Worm (Caenorhabditis elegans): ENCODE measurements around the gene ucp-4.
A peak's percentile ranks its signal among the peaks of the same experiment; 100 is the strongest.

Gene ucp-4

ce11 chrV:9327691-9328090, 6.4 kb upstream of the ucp-4 start:
- TF ChIP-seq sox-4 (tag; optimal IDR thresholded peaks at IDR 0.05) (no peak), elt-3 (tag; optimal IDR thresholded peaks at IDR 0.05) (peak in 3 of 6 experiments; percentile 16 to 40 (median 23)), egl-13 (tag; optimal IDR thresholded peaks at IDR 0.05) (no peak), lin-15B (tag; optimal IDR thresholded peaks at IDR 0.05) (no peak), pqm-1 (tag; optimal IDR thresholded peaks at IDR 0.05) (no peak), skn-1 (tag; optimal IDR thresholded peaks at IDR 0.05) (no peak), pax-3 (tag; optimal IDR thresholded peaks at IDR 0.05) (no peak), dpl-1 (GFP tag; optimal IDR thresholded peaks at IDR 0.05) (no peak), lin-14 (GFP tag; optimal IDR thresholded peaks at IDR 0.05) (peak; percentile 45), nhr-19 (GFP tag; conservative IDR thresholded peaks at IDR 0.05) (no peak), alr-1 (tag; optimal IDR thresholded peaks at IDR 0.05; ENCODE audit: borderline replicate concordance) (no peak), ceh-88 (GFP tag; IDR thresholded peaks at IDR 0.05) (no peak), nhr-237 (tag; optimal IDR thresholded peaks at IDR 0.05) (no peak), zip-4 (GFP tag; optimal IDR thresholded peaks at IDR 0.05) (no peak), nhr-71 (tag; optimal IDR thresholded peaks at IDR 0.05) (peak; percentile 13), unc-62 (GFP tag; optimal IDR thresholded peaks at IDR 0.05) (no peak), nhr-11 (tag; optimal IDR thresholded peaks at IDR 0.05) (no peak), ztf-11 (tag; optimal IDR thresholded peaks at IDR 0.05) (no peak), nhr-47 (tag; optimal IDR thresholded peaks at IDR 0.05) (no peak), fkh-4 (tag; optimal IDR thresholded peaks at IDR 0.05; ENCODE audit: borderline replicate concordance) (no peak), ces-1 (GFP tag; optimal IDR thresholded peaks at IDR 0.05) (no peak), pag-3 (tag; optimal IDR thresholded peaks at IDR 0.05; ENCODE audit: borderline replicate concordance, insufficient read depth) (no peak), lin-35 (GFP tag; optimal IDR thresholded peaks at IDR 0.05) (no peak), C16A3.4 (tag; optimal IDR thresholded peaks at IDR 0.05) (no peak), nhr-77 (tag; optimal IDR thresholded peaks at IDR 0.05) (no peak), lsy-2 (tag; optimal IDR thresholded peaks at IDR 0.05) (no peak), mef-2 (tag; optimal IDR thresholded peaks at IDR 0.05) (no peak), ztf-4 (tag; optimal IDR thresholded peaks at IDR 0.05) (no peak), elt-2 (tag; optimal IDR thresholded peaks at IDR 0.05) (peak; percentile 23), mep-1 (tag; optimal IDR thresholded peaks at IDR 0.05) (peak; percentile 4), mab-9 (GFP tag; IDR thresholded peaks at IDR 0.05) (no peak), vab-15 (tag; optimal IDR thresholded peaks at IDR 0.05) (no peak), fos-1 (tag; optimal IDR thresholded peaks at IDR 0.05) (no peak), unc-98 (GFP tag; IDR thresholded peaks at IDR 0.05) (no peak), unc-86 (tag; optimal IDR thresholded peaks at IDR 0.05) (no peak), F16B12.6 (tag; optimal IDR thresholded peaks at IDR 0.05) (no peak), grh-1 (GFP tag; IDR thresholded peaks at IDR 0.05) (no peak), blmp-1 (tag; optimal IDR thresholded peaks at IDR 0.05) (peak; percentile 51), lin-13 (GFP tag; optimal IDR thresholded peaks at IDR 0.05) (no peak), C04F5.9 (tag; optimal IDR thresholded peaks at IDR 0.05) (no peak), snu-23 (GFP tag; optimal IDR thresholded peaks at IDR 0.05) (peak; percentile 15), efl-3 (GFP tag; optimal IDR thresholded peaks at IDR 0.05) (no peak), snpc-4 (tag; optimal IDR thresholded peaks at IDR 0.05) (no peak), lir-3 (tag; optimal IDR thresholded peaks at IDR 0.05; ENCODE audit: poor library complexity) (no peak), ceh-63 (GFP tag; optimal IDR thresholded peaks at IDR 0.05) (no peak), aha-1 (tag; optimal IDR thresholded peaks at IDR 0.05) (no peak), fkh-10 (GFP tag; optimal IDR thresholded peaks at IDR 0.05) (no peak), irx-1 (tag; optimal IDR thresholded peaks at IDR 0.05) (no peak), tbx-2 (tag; optimal IDR thresholded peaks at IDR 0.05) (no peak), sup-37 (GFP tag; optimal IDR thresholded peaks at IDR 0.05) (no peak), hpl-2 (GFP tag; optimal IDR thresholded peaks at IDR 0.05) (no peak), sptf-1 (tag; optimal IDR thresholded peaks at IDR 0.05) (no peak), nhr-85 (tag) (peak; percentile 71), xbp-1 (tag; optimal IDR thresholded peaks at IDR 0.05) (no peak)
